Worm (Caenorhabditis elegans) whole organism, L1 larva: ENCODE data around the gene panl-2.

Experiments used
- aly-2 ChIP-seq: fragments of 150-350 bp; optimal IDR thresholded peaks from 2 replicates; lab custom pipeline; 2014; ENCODE audit warnings: missing biosample characterization, missing genetic modification characterization
- blmp-1 ChIP-seq: fragments of 150-350 bp; optimal IDR thresholded peaks from 2 replicates; lab custom pipeline; 2014; ENCODE audit warnings: missing biosample characterization, missing genetic modification characterization
- ets-5 ChIP-seq: fragments of 200-800 bp; sonication (Bioruptor generic); IDR thresholded peaks from 2 replicates; pipeline ENCODE4 v1.3.6; 2022; ENCODE audit warnings: missing genetic modification characterization, missing compliant biosample characterization
- lin-13 ChIP-seq: fragments of 150-350 bp; optimal IDR thresholded peaks from 2 replicates; lab custom pipeline; 2014; ENCODE audit warnings: missing biosample characterization, missing genetic modification reagents, missing genetic modification characterization
- lsy-2 ChIP-seq, 2 experiments: fragments of 150-350 bp; optimal IDR thresholded peaks; 2 replicates each; lab custom pipeline; 2014; ENCODE audit warnings: missing biosample characterization in 2 of 2, missing genetic modification characterization in 2 of 2
- mdl-1 ChIP-seq, 2 experiments: fragments of 150-350 bp; optimal IDR thresholded peaks; 2 replicates each; lab custom pipeline; 2014 to 2017; ENCODE audit warnings: missing biosample characterization in 2 of 2, missing genetic modification characterization in 2 of 2, inconsistent platforms in 1 of 2
- nhr-19 ChIP-seq: fragments of 200-800 bp; sonication (Bioruptor generic); conservative IDR thresholded peaks from 2 replicates; pipeline ENCODE4 v1.3.6; 2022; ENCODE audit warnings: missing genetic modification characterization, missing compliant biosample characterization
- nhr-237 ChIP-seq: fragments of 150-350 bp; optimal IDR thresholded peaks from 2 replicates; lab custom pipeline; 2014; ENCODE audit warnings: missing biosample characterization, missing genetic modification characterization
- pqm-1 ChIP-seq: sonication (generic microtip); optimal IDR thresholded peaks from 3 replicates; lab custom pipeline; 2017; ENCODE audit warnings: missing biosample characterization, missing genetic modification characterization
- skn-1 ChIP-seq: fragments of 150-350 bp; optimal IDR thresholded peaks from 2 replicates; lab custom pipeline; 2014; ENCODE audit warnings: missing biosample characterization, missing genetic modification characterization
- tbx-2 ChIP-seq: sonication (generic microtip); optimal IDR thresholded peaks from 2 replicates; lab custom pipeline; 2016; ENCODE audit warnings: missing genetic modification characterization, missing compliant biosample characterization

DNA sequence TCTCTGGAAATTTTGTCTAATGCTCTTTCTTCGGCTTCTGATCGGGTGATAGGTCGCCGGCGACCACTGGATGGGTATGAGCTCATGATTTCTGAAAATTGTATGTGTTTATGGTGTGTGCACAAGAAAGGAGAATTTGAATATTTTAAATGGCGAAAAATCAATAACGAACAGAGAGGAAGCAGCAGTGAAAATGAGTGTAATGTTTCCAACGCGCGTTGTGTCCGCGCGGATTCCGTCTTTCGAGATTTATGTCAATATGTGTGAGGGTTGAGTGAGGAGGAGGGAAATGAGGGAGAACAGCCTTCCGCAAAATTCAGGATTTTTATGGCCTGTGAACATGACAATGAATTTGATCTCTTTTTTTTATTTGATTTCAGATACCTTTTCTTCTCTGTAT, 39.2 kb downstream of the panl-2 start, which contains the start of gene flap-1:
- TF ChIP-seq skn-1 = no peak
- TF ChIP-seq lsy-2 (tag; optimal IDR thresholded peaks at IDR 0.05; lab: Kevin White, UChicago) = no peak
- no peak for TF ChIP-seq ets-5
- no peak for TF ChIP-seq nhr-237
- no peak for TF ChIP-seq aly-2
- no peak for TF ChIP-seq tbx-2 (tag; lab: Kevin White, UChicago)
- no peak for TF ChIP-seq nhr-19 (GFP tag; lab: Robert Waterston, UW)
- no peak for TF ChIP-seq pqm-1 (tag; lab: Kevin White, UChicago)
- no peak for TF ChIP-seq mdl-1 (tag; optimal IDR thresholded peaks at IDR 0.05; lab: Kevin White, UChicago)
- no peak for TF ChIP-seq lin-13 (GFP tag; lab: Kevin White, UChicago)
- TF ChIP-seq blmp-1 = no peak
